Worm (Caenorhabditis elegans) whole organism, L2 larva: ENCODE measurements around the gene ttc-39B.

Experiments
- C34F6.9 ChIP-seq: fragments of 150-350 bp; optimal IDR thresholded peaks from 2 replicates; lab custom pipeline; 2014; ENCODE audit warnings: missing biosample characterization, missing genetic modification characterization
- F13H6.1 ChIP-seq: sonication (generic microtip); optimal IDR thresholded peaks from 2 replicates; lab custom pipeline; 2016; ENCODE audit warnings: missing genetic modification characterization, missing compliant biosample characterization
- R02D3.7 ChIP-seq: fragments of 150-350 bp; optimal IDR thresholded peaks from 2 replicates; lab custom pipeline; 2014; ENCODE audit warnings: missing biosample characterization, missing genetic modification characterization
- Y55F3AM.14 ChIP-seq: fragments of 200-800 bp; sonication (Bioruptor generic); optimal IDR thresholded peaks from 2 replicates; lab custom pipeline; 2018; ENCODE audit warnings: mild to moderate bottlenecking, missing genetic modification characterization, missing compliant biosample characterization
- ZK546.5 ChIP-seq: sonication (generic microtip); optimal IDR thresholded peaks from 2 replicates; lab custom pipeline; 2017; ENCODE audit warnings: missing biosample characterization, missing genetic modification characterization
- alr-1 ChIP-seq: fragments of 150-350 bp; optimal IDR thresholded peaks from 2 replicates; lab custom pipeline; 2014; ENCODE audit warnings: missing biosample characterization, missing genetic modification characterization
- aly-2 ChIP-seq: fragments of 150-350 bp; optimal IDR thresholded peaks from 2 replicates; lab custom pipeline; 2014; ENCODE audit warnings: missing biosample characterization, missing genetic modification characterization
- ama-1 ChIP-seq: fragments of 150-350 bp; optimal IDR thresholded peaks from 2 replicates; lab custom pipeline; 2018; ENCODE audit warnings: inconsistent platforms
- blmp-1 ChIP-seq: sonication (generic microtip); optimal IDR thresholded peaks from 2 replicates; lab custom pipeline; 2017; ENCODE audit warnings: missing genetic modification characterization, mild to moderate bottlenecking, missing compliant biosample characterization, antibody characterized with exemption, moderate library complexity; ENCODE audit not compliant: insufficient read depth
- ceh-16 ChIP-seq: fragments of 150-350 bp; optimal IDR thresholded peaks from 2 replicates; lab custom pipeline; 2014; ENCODE audit warnings: missing biosample characterization, missing genetic modification characterization
- ceh-82 ChIP-seq: fragments of 150-350 bp; optimal IDR thresholded peaks from 2 replicates; lab custom pipeline; 2014; ENCODE audit warnings: missing biosample characterization, missing genetic modification characterization
- crh-2 ChIP-seq: sonication (generic microtip); optimal IDR thresholded peaks from 2 replicates; lab custom pipeline; 2017; ENCODE audit warnings: missing biosample characterization, missing genetic modification characterization
- dmd-4 ChIP-seq: sonication (generic microtip); optimal IDR thresholded peaks from 2 replicates; lab custom pipeline; 2017; ENCODE audit warnings: missing biosample characterization, missing genetic modification characterization
- egl-27 ChIP-seq: sonication (generic microtip); optimal IDR thresholded peaks from 3 replicates; lab custom pipeline; 2017; ENCODE audit warnings: missing biosample characterization, missing genetic modification reagents, missing genetic modification characterization
- elt-1 ChIP-seq: fragments of 150-350 bp; optimal IDR thresholded peaks from 2 replicates; lab custom pipeline; 2014; ENCODE audit warnings: missing biosample characterization, missing genetic modification characterization
- elt-3 ChIP-seq: sonication (generic microtip); optimal IDR thresholded peaks from 2 replicates; lab custom pipeline; 2017; ENCODE audit warnings: missing biosample characterization, missing genetic modification characterization
- fos-1 ChIP-seq: fragments of 150-350 bp; optimal IDR thresholded peaks from 2 replicates; lab custom pipeline; 2014; ENCODE audit warnings: missing biosample characterization, missing genetic modification characterization
- gmeb-1 ChIP-seq: fragments of 150-350 bp; optimal IDR thresholded peaks from 2 replicates; lab custom pipeline; 2014; ENCODE audit warnings: missing biosample characterization, missing genetic modification characterization
- lin-11 ChIP-seq: fragments of 150-350 bp; sonication (generic microtip); optimal IDR thresholded peaks from 2 replicates; lab custom pipeline; 2014; ENCODE audit warnings: missing biosample characterization, missing genetic modification characterization, inconsistent platforms, mixed read lengths
- lin-13 ChIP-seq: fragments of 150-350 bp; optimal IDR thresholded peaks from 2 replicates; lab custom pipeline; 2014; ENCODE audit warnings: missing biosample characterization, missing genetic modification reagents, missing genetic modification characterization
- lin-39 ChIP-seq: fragments of 150-350 bp; optimal IDR thresholded peaks from 2 replicates; lab custom pipeline; 2014; ENCODE audit warnings: missing biosample characterization, missing genetic modification reagents, missing genetic modification characterization
- lsy-2 ChIP-seq, 2 experiments: fragments of 150-350 bp in 1 of 2; sonication (generic microtip) in 1 of 2; optimal IDR thresholded peaks; 2 replicates each; lab custom pipeline; 2014 to 2017; ENCODE audit warnings: missing biosample characterization in 2 of 2, missing genetic modification characterization in 2 of 2
- mab-5 ChIP-seq: fragments of 150-350 bp; optimal IDR thresholded peaks from 2 replicates; lab custom pipeline; 2014; ENCODE audit warnings: missing biosample characterization, missing genetic modification characterization
- mbf-1 ChIP-seq: sonication (generic microtip); optimal IDR thresholded peaks from 2 replicates; lab custom pipeline; 2017; ENCODE audit warnings: missing biosample characterization, missing genetic modification characterization
- mdl-1 ChIP-seq, 2 experiments: fragments of 150-350 bp in 1 of 2; sonication (generic microtip) in 1 of 2; optimal IDR thresholded peaks; 2 replicates each; lab custom pipeline; 2017; ENCODE audit warnings: missing biosample characterization in 2 of 2, missing genetic modification characterization in 2 of 2
- nhr-10 ChIP-seq: sonication (generic microtip); optimal IDR thresholded peaks from 2 replicates; lab custom pipeline; 2017; ENCODE audit warnings: missing biosample characterization, missing genetic modification characterization
- nhr-11 ChIP-seq: fragments of 150-350 bp; optimal IDR thresholded peaks from 2 replicates; lab custom pipeline; 2014; ENCODE audit warnings: missing biosample characterization, missing genetic modification characterization
- nhr-12 ChIP-seq: fragments of 150-350 bp; optimal IDR thresholded peaks from 2 replicates; lab custom pipeline; 2014; ENCODE audit warnings: missing biosample characterization, missing genetic modification characterization
- nhr-129 ChIP-seq: fragments of 150-350 bp; optimal IDR thresholded peaks from 2 replicates; lab custom pipeline; 2014; ENCODE audit warnings: missing biosample characterization, missing genetic modification characterization
- nhr-21 ChIP-seq: fragments of 150-350 bp; optimal IDR thresholded peaks from 2 replicates; lab custom pipeline; 2014; ENCODE audit warnings: missing biosample characterization, missing genetic modification characterization
- nhr-23 ChIP-seq: fragments of 150-350 bp; optimal IDR thresholded peaks from 2 replicates; lab custom pipeline; 2014; ENCODE audit warnings: missing biosample characterization, missing genetic modification reagents, missing genetic modification characterization
- nhr-77 ChIP-seq: fragments of 150-350 bp; optimal IDR thresholded peaks from 2 replicates; lab custom pipeline; 2014; ENCODE audit warnings: missing biosample characterization, missing genetic modification characterization
- peb-1 ChIP-seq: fragments of 150-350 bp; optimal IDR thresholded peaks from 2 replicates; lab custom pipeline; 2014; ENCODE audit warnings: missing biosample characterization, missing genetic modification characterization
- sem-4 ChIP-seq: fragments of 150-350 bp; optimal IDR thresholded peaks from 2 replicates; lab custom pipeline; 2014; ENCODE audit warnings: missing biosample characterization, missing genetic modification reagents, missing genetic modification characterization
- skn-1 ChIP-seq: sonication (generic microtip); optimal IDR thresholded peaks from 2 replicates; lab custom pipeline; 2017; ENCODE audit warnings: missing biosample characterization, missing genetic modification characterization
- sma-3 ChIP-seq: sonication (generic microtip); optimal IDR thresholded peaks from 2 replicates; lab custom pipeline; 2016; ENCODE audit warnings: missing genetic modification reagents, missing genetic modification characterization, missing compliant biosample characterization
- sma-9 ChIP-seq, 2 experiments: fragments of 150-350 bp in 1 of 2; sonication (generic microtip) in 1 of 2; optimal IDR thresholded peaks; 2 replicates each; lab custom pipeline; 2014 to 2016; ENCODE audit warnings: missing genetic modification characterization in 2 of 2, mild to moderate bottlenecking in 1 of 2, missing biosample characterization in 1 of 2, missing compliant biosample characterization in 1 of 2, missing genetic modification reagents in 1 of 2, moderate library complexity in 1 of 2
- unc-39 ChIP-seq: fragments of 150-350 bp; optimal IDR thresholded peaks from 2 replicates; lab custom pipeline; 2014; ENCODE audit warnings: missing biosample characterization, missing genetic modification characterization
- unc-55 ChIP-seq: fragments of 150-350 bp; sonication (generic microtip); optimal IDR thresholded peaks from 3 replicates; lab custom pipeline; 2014; ENCODE audit warnings: missing biosample characterization, missing genetic modification reagents, missing genetic modification characterization
- zag-1 ChIP-seq: fragments of 150-350 bp; optimal IDR thresholded peaks from 2 replicates; lab custom pipeline; 2014; ENCODE audit warnings: missing biosample characterization, missing genetic modification characterization
- ztf-1 ChIP-seq: fragments of 200-800 bp; sonication (Bioruptor generic); conservative IDR thresholded peaks from 2 replicates; pipeline ENCODE4 v1.3.6; 2022; ENCODE audit warnings: missing genetic modification characterization, missing compliant biosample characterization
- ztf-11 ChIP-seq: sonication (generic microtip); optimal IDR thresholded peaks from 2 replicates; lab custom pipeline; 2017; ENCODE audit warnings: missing biosample characterization, missing genetic modification characterization
- ztf-4 ChIP-seq: fragments of 150-350 bp; optimal IDR thresholded peaks from 2 replicates; lab custom pipeline; 2014; ENCODE audit warnings: missing biosample characterization, missing genetic modification characterization

ttc-39B gene

ce11 chrII:6380866-6381265 is 47.1 kb upstream of the ttc-39B start, which contains the start of gene F58F12.12:
F58F12.12 (plus strand) TSS chrII:6381166.
- TF ChIP-seq nhr-77 (tag; lab: Kevin White, UChicago) (no peak), fos-1 (tag; lab: Kevin White, UChicago) (peak; percentile 3), alr-1 (no peak)

ce11 chrII:6379038-6379563 is 45.3 kb upstream of the ttc-39B start:
- no peak for TF ChIP-seq peb-1
- TF ChIP-seq fos-1 (tag; lab: Kevin White, UChicago), result peak; percentile 44
- no peak for TF ChIP-seq ztf-4 (tag; lab: Kevin White, UChicago)
- no peak for TF ChIP-seq nhr-129 (tag; lab: Kevin White, UChicago)
- no peak for TF ChIP-seq C34F6.9 (tag; lab: Kevin White, UChicago)
- TF ChIP-seq lin-13 (GFP tag; lab: Kevin White, UChicago), result no peak
- peak; percentile 10 for TF ChIP-seq sma-3 (GFP tag; lab: Kevin White, UChicago)
- TF ChIP-seq crh-2 (tag; lab: Kevin White, UChicago), result no peak
- no peak for TF ChIP-seq mab-5 (tag; lab: Kevin White, UChicago)
- no peak for TF ChIP-seq nhr-11 (tag; lab: Kevin White, UChicago)
- no peak for TF ChIP-seq mdl-1 (tag; optimal IDR thresholded peaks at IDR 0.05; lab: Kevin White, UChicago)
- peak; percentile 35 for TF ChIP-seq sma-9 (GFP tag; optimal IDR thresholded peaks at IDR 0.05; lab: Kevin White, UChicago)
- TF ChIP-seq sma-9 (tag; optimal IDR thresholded peaks at IDR 0.05; lab: Kevin White, UChicago), result no peak
- TF ChIP-seq lin-11 (tag; lab: Kevin White, UChicago), result no peak
- no peak for TF ChIP-seq unc-39
- TF ChIP-seq dmd-4 (tag; lab: Kevin White, UChicago), result no peak
- no peak for TF ChIP-seq ztf-1 (GFP tag; lab: Robert Waterston, UW)
- no peak for TF ChIP-seq ceh-82 (tag; lab: Kevin White, UChicago)
- TF ChIP-seq ZK546.5 (tag; lab: Kevin White, UChicago), result no peak
- TF ChIP-seq mbf-1, result no peak
- no peak for TF ChIP-seq elt-3 (tag; lab: Kevin White, UChicago)
- TF ChIP-seq Y55F3AM.14, result no peak
- peak; percentile 69 for TF ChIP-seq nhr-21
- TF ChIP-seq gmeb-1 (tag; lab: Kevin White, UChicago), result no peak
- no peak for TF ChIP-seq elt-1
- no peak for TF ChIP-seq ceh-16 (tag; lab: Kevin White, UChicago)

ce11 chrII:6377381-6377948 is 43.7 kb upstream of the ttc-39B start:
- no peak for TF ChIP-seq F13H6.1 (tag; lab: Kevin White, UChicago)
- TF ChIP-seq sem-4 (tag; lab: Kevin White, UChicago), result no peak
- TF ChIP-seq elt-3 (tag; lab: Kevin White, UChicago), result no peak
- TF ChIP-seq mab-5 (tag; lab: Kevin White, UChicago), result no peak
- peak; percentile 40 for TF ChIP-seq crh-2 (tag; lab: Kevin White, UChicago)
- TF ChIP-seq nhr-10 (tag; lab: Kevin White, UChicago), result no peak
- peak; percentile 90 for TF ChIP-seq fos-1 (tag; lab: Kevin White, UChicago)
- no peak for TF ChIP-seq ceh-16 (tag; lab: Kevin White, UChicago)
- peak; percentile 8 for TF ChIP-seq nhr-129 (tag; lab: Kevin White, UChicago)
- no peak for TF ChIP-seq lsy-2 (tag; optimal IDR thresholded peaks at IDR 0.05; lab: Kevin White, UChicago)
- no peak for TF ChIP-seq elt-1
- no peak for TF ChIP-seq unc-39
- no peak for TF ChIP-seq gmeb-1 (tag; lab: Kevin White, UChicago)
- TF ChIP-seq ztf-4 (tag; lab: Kevin White, UChicago), result no peak
- TF ChIP-seq sma-9 (GFP tag; optimal IDR thresholded peaks at IDR 0.05; lab: Kevin White, UChicago), result peak; percentile 11
- TF ChIP-seq sma-9 (tag; optimal IDR thresholded peaks at IDR 0.05; lab: Kevin White, UChicago), result no peak
- TF ChIP-seq R02D3.7, result no peak
- TF ChIP-seq egl-27 (tag; lab: Kevin White, UChicago), result no peak
- TF ChIP-seq unc-55 (GFP tag; lab: Kevin White, UChicago), result no peak
- no peak for TF ChIP-seq ztf-1 (GFP tag; lab: Robert Waterston, UW)
- TF ChIP-seq ztf-11 (tag; lab: Kevin White, UChicago), result no peak
- no peak for TF ChIP-seq dmd-4 (tag; lab: Kevin White, UChicago)
- TF ChIP-seq aly-2, result no peak
- no peak for TF ChIP-seq nhr-23
- TF ChIP-seq ceh-82 (tag; lab: Kevin White, UChicago), result no peak
- no peak for TF ChIP-seq Y55F3AM.14
- no peak for TF ChIP-seq lin-39 (tag; lab: Kevin White, UChicago)
- TF ChIP-seq blmp-1 (tag; lab: Kevin White, UChicago), result peak; percentile 29
- no peak for TF ChIP-seq mbf-1
- TF ChIP-seq lin-13 (GFP tag; lab: Kevin White, UChicago), result no peak
- no peak for TF ChIP-seq ama-1
- no peak for TF ChIP-seq ZK546.5 (tag; lab: Kevin White, UChicago)
- TF ChIP-seq skn-1 (tag; lab: Kevin White, UChicago), result no peak
- TF ChIP-seq mdl-1 (tag; optimal IDR thresholded peaks at IDR 0.05; lab: Kevin White, UChicago), result no peak
- TF ChIP-seq nhr-12 (tag; lab: Kevin White, UChicago), result no peak
- no peak for TF ChIP-seq nhr-11 (tag; lab: Kevin White, UChicago)
- TF ChIP-seq zag-1 (tag; lab: Kevin White, UChicago), result no peak
